Fruit fly (Drosophila melanogaster) whole organism, prepupa: ENCODE data around the gene Polr2G.

Experiments
- CG10631 ChIP-seq: fragments of 200-800 bp; sonication (Bioruptor generic); optimal IDR thresholded peaks from 2 replicates; lab custom pipeline; 2016; ENCODE audit warnings: missing biosample characterization, missing genetic modification characterization
- CG10669 ChIP-seq: fragments of 200-800 bp; sonication (Bioruptor generic); optimal IDR thresholded peaks from 3 replicates; lab custom pipeline; 2018; ENCODE audit warnings: missing biosample characterization, mild to moderate bottlenecking, missing genetic modification characterization, moderate library complexity
- CG11294 ChIP-seq: fragments of 200-800 bp; sonication (Bioruptor generic); IDR thresholded peaks from 2 replicates; pipeline ENCODE4 v1.3.6; 2022; ENCODE audit warnings: missing biosample characterization, missing genetic modification characterization
- CG11762 ChIP-seq: fragments of 200-800 bp; sonication (Bioruptor generic); optimal IDR thresholded peaks from 3 replicates; lab custom pipeline; 2016; ENCODE audit warnings: missing biosample characterization, missing genetic modification characterization; ENCODE audit not compliant: insufficient read depth
- CG11902 ChIP-seq: fragments of 200-800 bp; sonication (Bioruptor generic); optimal IDR thresholded peaks from 3 replicates; lab custom pipeline; 2016; ENCODE audit warnings: missing biosample characterization, missing genetic modification characterization
- CG15336 ChIP-seq: fragments of 200-800 bp; sonication (Bioruptor generic); IDR thresholded peaks from 2 replicates; pipeline ENCODE4 v1.3.6; 2022; ENCODE audit warnings: missing biosample characterization, missing genetic modification characterization
- CG1621 ChIP-seq: fragments of 200-800 bp; sonication (Bioruptor generic); optimal IDR thresholded peaks from 3 replicates; lab custom pipeline; 2018; ENCODE audit warnings: missing biosample characterization, mild to moderate bottlenecking, missing genetic modification characterization
- CG16779 ChIP-seq: fragments of 200-800 bp; sonication (Bioruptor generic); optimal IDR thresholded peaks from 3 replicates; lab custom pipeline; 2017; ENCODE audit warnings: missing biosample characterization, mild to moderate bottlenecking, missing genetic modification characterization
- CG3032 ChIP-seq: fragments of 200-800 bp; optimal IDR thresholded peaks from 2 replicates; lab custom pipeline; 2019; ENCODE audit warnings: missing biosample characterization, mild to moderate bottlenecking, missing genetic modification characterization, moderate library complexity
- CG31627 ChIP-seq: fragments of 200-800 bp; sonication (Bioruptor generic); optimal IDR thresholded peaks from 3 replicates; lab custom pipeline; 2016; ENCODE audit warnings: missing biosample characterization, missing genetic modification characterization
- CG34406 ChIP-seq: fragments of 200-800 bp; sonication (Bioruptor generic); optimal IDR thresholded peaks from 3 replicates; lab custom pipeline; 2016; ENCODE audit warnings: missing biosample characterization, missing genetic modification characterization
- CG4318 ChIP-seq: fragments of 200-800 bp; sonication (Bioruptor generic); optimal IDR thresholded peaks from 3 replicates; lab custom pipeline; 2017; ENCODE audit warnings: missing biosample characterization, mild to moderate bottlenecking, missing genetic modification characterization
- CG6163 ChIP-seq: fragments of 200-800 bp; sonication (Bioruptor generic); IDR thresholded peaks from 3 replicates; pipeline ENCODE4 v1.3.6; 2022; ENCODE audit warnings: missing biosample characterization, missing genetic modification characterization
- CG6276 ChIP-seq: fragments of 200-800 bp; sonication (Bioruptor generic); optimal IDR thresholded peaks from 2 replicates; lab custom pipeline; 2017; ENCODE audit warnings: missing biosample characterization, mild to moderate bottlenecking, missing genetic modification characterization
- CG6792 ChIP-seq: fragments of 200-800 bp; sonication (Bioruptor generic); optimal IDR thresholded peaks from 3 replicates; lab custom pipeline; 2016; ENCODE audit warnings: missing biosample characterization, missing genetic modification characterization
- CG6808 ChIP-seq: fragments of 200-800 bp; sonication (Bioruptor generic); optimal IDR thresholded peaks from 3 replicates; lab custom pipeline; 2017; ENCODE audit warnings: missing biosample characterization, missing genetic modification characterization, mild to moderate bottlenecking, moderate library complexity, missing genetic modification reagents
- CG7368 ChIP-seq: fragments of 200-800 bp; sonication (Bioruptor generic); optimal IDR thresholded peaks from 3 replicates; lab custom pipeline; 2016; ENCODE audit warnings: missing biosample characterization, missing genetic modification characterization
- CG8119 ChIP-seq: fragments of 200-800 bp; sonication (Bioruptor generic); IDR thresholded peaks from 3 replicates; pipeline ENCODE4 v1.3.6; 2022; ENCODE audit warnings: missing biosample characterization, missing genetic modification characterization
- CG9139 ChIP-seq: fragments of 200-800 bp; sonication (Bioruptor generic); optimal IDR thresholded peaks from 3 replicates; lab custom pipeline; 2017; ENCODE audit warnings: missing biosample characterization, mild to moderate bottlenecking, missing genetic modification characterization
- Eip78C ChIP-seq: fragments of 200-800 bp; sonication (Bioruptor generic); peaks from one replicate; lab custom pipeline; 2016; ENCODE audit warnings: missing biosample characterization, missing genetic modification characterization
- Eip93F ChIP-seq: fragments of 200-800 bp; sonication (Bioruptor generic); optimal IDR thresholded peaks from 2 replicates; lab custom pipeline; 2016; ENCODE audit warnings: missing biosample characterization, mild to moderate bottlenecking, missing genetic modification characterization
- Gug ChIP-seq: fragments of 200-800 bp; sonication (Bioruptor generic); IDR thresholded peaks from 2 replicates; pipeline ENCODE4 v1.3.6; 2022; ENCODE audit warnings: missing biosample characterization, missing genetic modification characterization
- Hr38 ChIP-seq: sonication (Bioruptor generic); optimal IDR thresholded peaks from 2 replicates; lab custom pipeline; 2016; ENCODE audit warnings: missing biosample characterization, missing genetic modification characterization
- Hr39 ChIP-seq: fragments of 200-800 bp; sonication (Bioruptor generic); optimal IDR thresholded peaks from 2 replicates; lab custom pipeline; 2016; ENCODE audit warnings: missing biosample characterization, missing genetic modification characterization
- Hr4 ChIP-seq: fragments of 200-800 bp; sonication (Bioruptor generic); optimal IDR thresholded peaks from 3 replicates; lab custom pipeline; 2016; ENCODE audit warnings: missing biosample characterization, missing genetic modification characterization
- Met ChIP-seq: fragments of 200-800 bp; sonication (Bioruptor generic); optimal IDR thresholded peaks from 3 replicates; lab custom pipeline; 2016; ENCODE audit warnings: missing biosample characterization, missing genetic modification characterization
- Sox102F ChIP-seq: fragments of 200-800 bp; sonication (Bioruptor generic); optimal IDR thresholded peaks from 2 replicates; lab custom pipeline; 2016; ENCODE audit warnings: missing biosample characterization, mild to moderate bottlenecking, missing genetic modification characterization
- Sox15 ChIP-seq: fragments of 200-800 bp; sonication (Bioruptor generic); optimal IDR thresholded peaks from 3 replicates; lab custom pipeline; 2016; ENCODE audit warnings: missing biosample characterization, missing genetic modification characterization
- acj6 ChIP-seq: fragments of 200-800 bp; sonication (Bioruptor generic); optimal IDR thresholded peaks from 3 replicates; lab custom pipeline; 2016; ENCODE audit warnings: missing biosample characterization, missing genetic modification characterization
- cyc ChIP-seq: fragments of 200-800 bp; sonication (Bioruptor generic); optimal IDR thresholded peaks from 3 replicates; lab custom pipeline; 2016; ENCODE audit warnings: missing biosample characterization, missing genetic modification characterization
- dsx ChIP-seq: fragments of 200-800 bp; optimal IDR thresholded peaks from 3 replicates; lab custom pipeline; 2019; ENCODE audit warnings: missing biosample characterization, mild to moderate bottlenecking, missing genetic modification characterization, moderate library complexity; ENCODE audit not compliant: poor library complexity, severe bottlenecking
- esn ChIP-seq: fragments of 200-800 bp; sonication (Bioruptor generic); optimal IDR thresholded peaks from 2 replicates; lab custom pipeline; 2016; ENCODE audit warnings: missing biosample characterization, mild to moderate bottlenecking, missing genetic modification characterization, moderate library complexity
- fd59A ChIP-seq: fragments of 200-800 bp; sonication (Bioruptor generic); optimal IDR thresholded peaks from 2 replicates; lab custom pipeline; 2017; ENCODE audit warnings: missing biosample characterization, mild to moderate bottlenecking, missing genetic modification characterization, missing genetic modification reagents
- fkh ChIP-seq: fragments of 200-800 bp; sonication (Bioruptor generic); optimal IDR thresholded peaks from 3 replicates; lab custom pipeline; 2017; ENCODE audit warnings: missing biosample characterization, mild to moderate bottlenecking, missing genetic modification characterization, moderate library complexity
- lz ChIP-seq: fragments of 200-800 bp; sonication (Bioruptor generic); optimal IDR thresholded peaks from 3 replicates; lab custom pipeline; 2016; ENCODE audit warnings: missing biosample characterization, missing genetic modification characterization
- net ChIP-seq: fragments of 200-800 bp; sonication (Bioruptor generic); optimal IDR thresholded peaks from 3 replicates; lab custom pipeline; 2016; ENCODE audit warnings: missing biosample characterization, missing genetic modification characterization
- pdm3 ChIP-seq: fragments of 200-800 bp; sonication (Bioruptor generic); optimal IDR thresholded peaks from 3 replicates; lab custom pipeline; 2016; ENCODE audit warnings: missing biosample characterization, missing genetic modification characterization
- salr ChIP-seq, 2 experiments: fragments of 200-800 bp; sonication (Bioruptor generic); optimal IDR thresholded peaks; 3 replicates each; lab custom pipeline; 2016 to 2018; ENCODE audit warnings: missing biosample characterization in 2 of 2, missing genetic modification characterization in 2 of 2, mild to moderate bottlenecking in 1 of 2
- spab ChIP-seq: fragments of 200-800 bp; sonication (Bioruptor generic); optimal IDR thresholded peaks from 2 replicates; lab custom pipeline; 2017; ENCODE audit warnings: missing biosample characterization, mild to moderate bottlenecking, missing genetic modification characterization, missing genetic modification reagents
- ss ChIP-seq, 2 experiments: fragments of 200-800 bp; sonication (Bioruptor generic); optimal IDR thresholded peaks; 2 replicates in 1 of 2; 3 replicates in 1 of 2; lab custom pipeline; 2017 to 2018; ENCODE audit warnings: mild to moderate bottlenecking in 2 of 2, missing biosample characterization in 2 of 2, missing genetic modification characterization in 2 of 2, moderate library complexity in 1 of 2
- svp ChIP-seq: fragments of 200-800 bp; sonication (Bioruptor generic); peaks from one replicate; lab custom pipeline; 2016; ENCODE audit warnings: missing biosample characterization, missing genetic modification characterization
- topi ChIP-seq: fragments of 200-800 bp; sonication (Bioruptor generic); optimal IDR thresholded peaks from 3 replicates; lab custom pipeline; 2016; ENCODE audit warnings: missing biosample characterization, missing genetic modification characterization
- vri ChIP-seq: fragments of 200-800 bp; sonication (Bioruptor generic); optimal IDR thresholded peaks from 3 replicates; lab custom pipeline; 2016; ENCODE audit warnings: missing biosample characterization, mild to moderate bottlenecking, missing genetic modification characterization

The Polr2G gene

DNA sequence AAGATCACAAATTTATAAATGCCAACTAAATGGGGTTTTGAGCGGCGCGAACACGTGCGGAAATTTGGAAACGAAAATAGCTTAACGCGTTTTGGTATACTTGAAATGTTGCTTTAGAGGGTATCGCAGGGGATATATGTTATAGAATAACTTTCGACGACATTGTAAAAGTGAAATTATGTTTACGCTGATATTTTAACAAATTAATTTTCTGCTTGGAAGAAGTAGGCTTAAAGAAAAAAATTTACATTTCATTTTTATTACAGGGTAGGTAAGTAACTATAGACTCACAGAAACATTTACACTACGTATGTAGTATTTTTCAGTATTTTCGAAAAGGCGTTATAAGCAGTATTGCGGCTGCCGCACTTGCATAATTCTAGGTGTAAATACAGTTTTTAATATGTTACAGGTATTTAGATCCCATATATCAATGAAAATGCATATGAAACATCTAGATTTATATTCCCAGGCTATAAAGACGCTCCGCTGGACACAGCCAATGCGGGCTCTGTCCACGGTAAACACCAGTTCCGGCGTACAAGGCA lies 6.4 kb upstream of the Polr2G start, which contains the start of the genes Art3 and mRpS10 (continued):
- TF ChIP-seq ss (GFP tag; optimal IDR thresholded peaks at IDR 0.05; lab: Kevin White, UChicago): peak; percentile 99 to 100
- TF ChIP-seq lz (GFP tag; lab: Kevin White, UChicago): peak; percentile 100
- TF ChIP-seq Sox102F (GFP tag; lab: Kevin White, UChicago): peak; percentile 99
- peak; percentile 100 for TF ChIP-seq CG10669
- peak; percentile 99 for TF ChIP-seq vri
- TF ChIP-seq CG10631: peak; percentile 100
- peak; percentile 100 for TF ChIP-seq pdm3 (GFP tag; lab: Kevin White, UChicago)
- peak; percentile 100 for TF ChIP-seq esn (GFP tag; lab: Kevin White, UChicago)

DNA sequence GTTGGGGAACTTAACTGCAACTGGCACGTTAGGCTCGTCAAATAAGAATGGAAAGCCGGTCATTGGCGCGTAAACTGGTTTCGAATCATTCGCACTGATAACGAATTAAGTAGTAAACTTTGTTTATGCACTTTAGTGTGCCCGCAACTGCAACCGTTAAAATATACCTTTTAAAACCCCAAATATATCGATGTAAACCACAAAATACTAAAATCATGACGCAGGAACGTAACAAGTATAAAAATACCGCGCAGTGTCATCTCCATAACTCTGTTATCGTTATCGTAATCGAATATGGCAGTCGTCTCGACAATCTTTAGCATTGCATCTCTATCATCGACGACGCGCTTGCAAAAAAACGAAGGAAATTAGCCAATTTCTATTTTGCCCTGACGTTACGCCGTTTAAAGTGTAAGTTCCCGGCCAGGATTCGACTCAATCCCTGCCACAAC lies 2.3 kb upstream of the Polr2G start, which contains the start of the genes CG31344 and Caf1-55:
CG31344 (minus strand) TSS at position 51 of the 452 bp plus-strand sequence.
Caf1-55 (plus strand) TSS at position 298 of the 452 bp plus-strand sequence.
- TF ChIP-seq fkh (GFP tag; lab: Kevin White, UChicago) (peak; percentile 19), CG31627 (GFP tag; lab: Kevin White, UChicago) (peak; percentile 2), Eip78C (no peak), svp (no peak), esn (GFP tag; lab: Kevin White, UChicago) (peak; percentile 3), dsx (peak; percentile 73)
- TF ChIP-seq, all 60 proteins: peak for 4

DNA sequence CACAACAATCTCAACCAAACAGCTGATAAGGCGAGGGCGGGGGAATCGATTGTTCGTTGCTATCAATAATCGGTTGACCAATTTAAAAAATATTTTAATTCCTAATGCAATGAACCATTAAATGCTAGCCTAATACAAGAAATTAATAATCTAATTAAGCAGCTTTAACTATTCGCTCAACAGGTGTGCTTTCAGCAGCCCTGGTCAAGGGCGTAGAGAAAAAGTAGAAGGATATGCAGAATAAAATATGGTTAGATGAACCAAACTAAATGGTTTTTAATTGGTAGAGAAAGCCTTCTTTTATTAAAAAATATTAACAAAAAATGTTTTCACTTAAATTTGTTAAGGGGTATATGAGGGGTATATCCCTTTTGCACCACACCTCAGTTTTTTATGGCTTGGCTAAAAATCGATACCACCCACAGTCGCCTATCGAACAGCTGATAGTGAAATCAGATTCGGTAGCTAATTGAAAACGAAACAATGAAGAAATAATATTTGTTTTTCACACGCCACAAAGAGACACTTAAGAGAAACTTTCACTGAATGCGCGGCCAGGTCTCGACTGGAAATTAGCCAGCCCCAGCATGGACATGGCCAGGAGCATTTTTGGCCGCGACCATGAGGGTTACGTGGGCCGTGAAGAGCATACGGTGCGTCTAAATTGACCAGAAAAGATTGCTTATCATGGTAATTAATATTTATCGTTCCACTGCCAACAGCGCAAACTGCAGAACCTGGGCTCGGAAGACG lies 4.0 kb downstream of the Polr2G start, which contains the start of the genes SIDL and CG12241:
SIDL (minus strand) TSS at position 51 of the 753 bp plus-strand sequence.
CG12241 (plus strand) TSS at position 433 of the 753 bp plus-strand sequence.
- peak; percentile 86 for TF ChIP-seq CG7368 (GFP tag; lab: Kevin White, UChicago)
- TF ChIP-seq salr (GFP tag; optimal IDR thresholded peaks at IDR 0.05; lab: Kevin White, UChicago): no peak
- TF ChIP-seq Sox102F (GFP tag; lab: Kevin White, UChicago): no peak
- peak; percentile 92 for TF ChIP-seq lz (GFP tag; lab: Kevin White, UChicago)
- TF ChIP-seq Hr38: no peak
- no peak for TF ChIP-seq CG1621
- TF ChIP-seq fd59A (GFP tag; lab: Kevin White, UChicago): no peak
- peak; percentile 96 for TF ChIP-seq CG3032 (tag; lab: Kevin White, UChicago)
- peak; percentile 96 for TF ChIP-seq topi (GFP tag; lab: Kevin White, UChicago)
- peak; percentile 97 for TF ChIP-seq Gug
- no peak for TF ChIP-seq CG16779
- no peak for TF ChIP-seq net
- TF ChIP-seq Hr39: no peak
- no peak for TF ChIP-seq CG4318 (GFP tag; lab: Kevin White, UChicago)
- peak; percentile 69 for TF ChIP-seq CG31627 (GFP tag; lab: Kevin White, UChicago)
- TF ChIP-seq dsx: peak; percentile 88
- TF ChIP-seq spab (GFP tag; lab: Kevin White, UChicago): no peak
- TF ChIP-seq pdm3 (GFP tag; lab: Kevin White, UChicago): no peak
- TF ChIP-seq svp: no peak
- peak; percentile 97 for TF ChIP-seq CG11294 (GFP tag; lab: Robert Waterston, UW)
- TF ChIP-seq fkh (GFP tag; lab: Kevin White, UChicago): no peak
- no peak for TF ChIP-seq Met
- peak; percentile 41; the same call in 1 of the 2 replicates for TF ChIP-seq CG15336 (GFP tag; lab: Robert Waterston, UW)
- no peak for TF ChIP-seq CG10669
- peak; percentile 87 for TF ChIP-seq Eip93F (GFP tag; lab: Kevin White, UChicago)
- TF ChIP-seq CG9139 (GFP tag; lab: Kevin White, UChicago): no peak
- no peak for TF ChIP-seq CG34406
- TF ChIP-seq Sox15 (GFP tag; lab: Kevin White, UChicago): peak; percentile 39
- TF ChIP-seq Hr4 (GFP tag; lab: Kevin White, UChicago): no peak
- no peak for TF ChIP-seq acj6 (GFP tag; lab: Kevin White, UChicago)
- peak; percentile 96 for TF ChIP-seq cyc (GFP tag; lab: Kevin White, UChicago)
- no peak for TF ChIP-seq ss (GFP tag; optimal IDR thresholded peaks at IDR 0.05; lab: Kevin White, UChicago)
- no peak for TF ChIP-seq vri
- no peak for TF ChIP-seq CG6808
- peak; percentile 94 for TF ChIP-seq CG11902 (GFP tag; lab: Kevin White, UChicago)
- peak; percentile 99 for TF ChIP-seq CG6163
- TF ChIP-seq CG8119 (GFP tag; lab: Robert Waterston, UW): no peak
- TF ChIP-seq CG6792 (GFP tag; lab: Kevin White, UChicago): peak; percentile 83
- no peak for TF ChIP-seq CG6276 (GFP tag; lab: Kevin White, UChicago)
- TF ChIP-seq CG11762 (GFP tag; lab: Kevin White, UChicago): no peak
